Fruit fly (Drosophila melanogaster) whole organism, embryonic: ENCODE results near the gene Acp63F.

ENCODE experiments used
- Asciz ChIP-seq: fragments of 200-800 bp; sonication (Bioruptor generic); optimal IDR thresholded peaks from 2 replicates; lab custom pipeline; 2017; ENCODE audit warnings: missing biosample characterization, mild to moderate bottlenecking, missing genetic modification characterization, missing genetic modification reagents
- Bteb2 ChIP-seq: fragments of 200-800 bp; sonication (Bioruptor generic); optimal IDR thresholded peaks from 2 replicates; lab custom pipeline; 2016; ENCODE audit warnings: missing biosample characterization, missing genetic modification characterization
- CG10274 ChIP-seq: fragments of 200-800 bp; sonication (Bioruptor generic); optimal IDR thresholded peaks from 3 replicates; lab custom pipeline; 2017; ENCODE audit warnings: missing biosample characterization, mild to moderate bottlenecking, missing genetic modification characterization
- CG11398 ChIP-seq: fragments of 200-800 bp; sonication (Bioruptor generic); optimal IDR thresholded peaks from 2 replicates; lab custom pipeline; 2016; ENCODE audit warnings: missing biosample characterization, missing genetic modification characterization
- CG11560 ChIP-seq: fragments of 200-800 bp; sonication (Bioruptor generic); IDR thresholded peaks from 3 replicates; pipeline ENCODE4 v1.3.6; 2022; ENCODE audit warnings: missing biosample characterization, missing genetic modification characterization
- CG13296 ChIP-seq: fragments of 200-800 bp; sonication (Bioruptor generic); optimal IDR thresholded peaks from 3 replicates; lab custom pipeline; 2018; ENCODE audit warnings: missing biosample characterization, mild to moderate bottlenecking, missing genetic modification characterization
- CG14667 ChIP-seq: fragments of 200-800 bp; sonication (Bioruptor generic); IDR thresholded peaks from 2 replicates; pipeline ENCODE4 v1.3.6; 2022; ENCODE audit warnings: missing biosample characterization, missing genetic modification characterization
- CG14860 ChIP-seq: fragments of 200-800 bp; sonication (Bioruptor generic); IDR thresholded peaks from 3 replicates; pipeline ENCODE4 v1.3.6; 2022; ENCODE audit warnings: missing biosample characterization, missing genetic modification characterization; ENCODE audit not compliant: partially characterized antibody
- CG15696 ChIP-seq: fragments of 200-800 bp; sonication (Bioruptor generic); optimal IDR thresholded peaks from 2 replicates; lab custom pipeline; 2019; ENCODE audit warnings: missing biosample characterization, mild to moderate bottlenecking, missing genetic modification characterization, moderate library complexity
- CG31388 ChIP-seq: fragments of 200-800 bp; sonication (Bioruptor generic); optimal IDR thresholded peaks from 2 replicates; lab custom pipeline; 2016; ENCODE audit warnings: missing biosample characterization, missing genetic modification characterization
- CG3995 ChIP-seq: fragments of 200-800 bp; sonication (Bioruptor generic); optimal IDR thresholded peaks from 3 replicates; lab custom pipeline; 2016; ENCODE audit warnings: missing biosample characterization, missing genetic modification characterization
- CG5180 ChIP-seq: fragments of 200-800 bp; sonication (Bioruptor generic); optimal IDR thresholded peaks from 3 replicates; lab custom pipeline; 2017; ENCODE audit warnings: missing biosample characterization, missing genetic modification characterization, mild to moderate bottlenecking, moderate library complexity, missing genetic modification reagents
- CG6175 ChIP-seq: fragments of 200-800 bp; sonication (Bioruptor generic); IDR thresholded peaks from 3 replicates; pipeline ENCODE4 v1.3.6; 2022; ENCODE audit warnings: missing biosample characterization, missing genetic modification characterization
- CG6272 ChIP-seq: fragments of 200-800 bp; sonication (Bioruptor generic); IDR thresholded peaks from 2 replicates; pipeline ENCODE4 v1.3.6; 2022; ENCODE audit warnings: missing biosample characterization, missing genetic modification characterization
- CG6689 ChIP-seq: fragments of 200-800 bp; sonication (Bioruptor generic); IDR thresholded peaks from 2 replicates; pipeline ENCODE4 v1.3.6; 2022; ENCODE audit warnings: missing biosample characterization, missing genetic modification characterization
- CG8944 ChIP-seq: fragments of 200-800 bp; sonication (Bioruptor generic); optimal IDR thresholded peaks from 3 replicates; lab custom pipeline; 2016; ENCODE audit warnings: missing biosample characterization, missing genetic modification characterization
- CTCF ChIP-seq: fragments of 200-800 bp; sonication (Bioruptor generic); optimal IDR thresholded peaks from 2 replicates; lab custom pipeline; 2017; ENCODE audit warnings: missing biosample characterization, mild to moderate bottlenecking, missing genetic modification characterization, moderate library complexity
- CrebB ChIP-seq: fragments of 200-800 bp; sonication (Bioruptor generic); optimal IDR thresholded peaks from 3 replicates; lab custom pipeline; 2018; ENCODE audit warnings: missing biosample characterization, mild to moderate bottlenecking, missing genetic modification characterization
- Dp ChIP-seq: fragments of 200-800 bp; sonication (Bioruptor generic); optimal IDR thresholded peaks from 2 replicates; lab custom pipeline; 2018; ENCODE audit warnings: missing biosample characterization, mild to moderate bottlenecking, missing genetic modification characterization, moderate library complexity
- Fer2 ChIP-seq: fragments of 200-800 bp; sonication (Bioruptor generic); optimal IDR thresholded peaks from 2 replicates; lab custom pipeline; 2018; ENCODE audit warnings: missing biosample characterization, mild to moderate bottlenecking, missing genetic modification characterization, moderate library complexity
- HLH54F ChIP-seq: fragments of 200-800 bp; sonication (Bioruptor generic); optimal IDR thresholded peaks from 3 replicates; lab custom pipeline; 2016; ENCODE audit warnings: missing biosample characterization, missing genetic modification characterization
- HmgZ ChIP-seq: fragments of 200-800 bp; sonication (Bioruptor generic); optimal IDR thresholded peaks from 2 replicates; lab custom pipeline; 2018; ENCODE audit warnings: missing biosample characterization, mild to moderate bottlenecking, missing genetic modification characterization
- Hr51 ChIP-seq, 2 experiments: fragments of 200-800 bp; sonication (Bioruptor generic); optimal IDR thresholded peaks; 2 replicates in 1 of 2; 3 replicates in 1 of 2; lab custom pipeline; 2016 to 2018; ENCODE audit warnings: missing biosample characterization in 2 of 2, missing genetic modification characterization in 2 of 2, mild to moderate bottlenecking in 1 of 2, moderate library complexity in 1 of 2
- NK7.1 ChIP-seq: fragments of 200-800 bp; sonication (Bioruptor generic); optimal IDR thresholded peaks from 3 replicates; lab custom pipeline; 2016; ENCODE audit warnings: missing biosample characterization, missing genetic modification characterization
- Pdp1 ChIP-seq, 2 experiments: fragments of 200-800 bp; sonication (Bioruptor generic); optimal IDR thresholded peaks; 3 replicates each; lab custom pipeline; 2016; ENCODE audit warnings: missing biosample characterization in 2 of 2, missing genetic modification characterization in 2 of 2, mild to moderate bottlenecking in 1 of 2, moderate library complexity in 1 of 2
- Rx ChIP-seq: fragments of 200-800 bp; sonication (Bioruptor generic); IDR thresholded peaks from 2 replicates; pipeline ENCODE4 v1.3.6; 2022; ENCODE audit warnings: missing biosample characterization, missing genetic modification characterization
- Sin3A ChIP-seq: fragments of >200 bp; optimal IDR thresholded peaks from 2 replicates; lab custom pipeline; 2018
- Sox100B ChIP-seq: fragments of 200-800 bp; sonication (Bioruptor generic); optimal IDR thresholded peaks from 3 replicates; lab custom pipeline; 2018; ENCODE audit warnings: missing biosample characterization, mild to moderate bottlenecking, missing genetic modification characterization
- Usf ChIP-seq: fragments of 200-800 bp; sonication (Bioruptor generic); optimal IDR thresholded peaks from 2 replicates; lab custom pipeline; 2017; ENCODE audit warnings: missing genotype, missing biosample characterization, missing genetic modification characterization
- Xbp1 ChIP-seq: fragments of 200-800 bp; sonication (Bioruptor generic); optimal IDR thresholded peaks from 3 replicates; lab custom pipeline; 2016; ENCODE audit warnings: missing biosample characterization, mild to moderate bottlenecking, missing genetic modification characterization
- chinmo ChIP-seq: fragments of 200-800 bp; sonication (Bioruptor generic); IDR thresholded peaks from 4 replicates; pipeline ENCODE4 v1.3.6; 2022; ENCODE audit warnings: missing biosample characterization, missing genetic modification characterization; ENCODE audit not compliant: partially characterized antibody
- ci ChIP-seq: fragments of 200-800 bp; sonication (Bioruptor generic); IDR thresholded peaks from 3 replicates; pipeline ENCODE4 v1.3.6; 2022; ENCODE audit warnings: missing biosample characterization, missing genetic modification characterization
- disco-r ChIP-seq: fragments of 200-800 bp; sonication (Bioruptor generic); optimal IDR thresholded peaks from 2 replicates; lab custom pipeline; 2016; ENCODE audit warnings: missing biosample characterization, missing genetic modification characterization
- esg ChIP-seq: fragments of 200-800 bp; sonication (Bioruptor generic); conservative IDR thresholded peaks from 2 replicates; pipeline ENCODE4 v1.3.6; 2022; ENCODE audit warnings: missing biosample characterization, missing genetic modification characterization
- ewg ChIP-seq: fragments of 200-800 bp; sonication (Bioruptor generic); optimal IDR thresholded peaks from 3 replicates; lab custom pipeline; 2017; ENCODE audit warnings: mild to moderate bottlenecking, missing biosample characterization, missing genetic modification reagents, missing genetic modification characterization
- fru ChIP-seq: fragments of >200 bp; optimal IDR thresholded peaks from 2 replicates; lab custom pipeline; 2017
- gsb ChIP-seq: fragments of 200-800 bp; sonication (Bioruptor generic); IDR thresholded peaks from 2 replicates; pipeline ENCODE4 v1.3.6; 2022; ENCODE audit warnings: missing biosample characterization, missing genetic modification characterization
- h ChIP-seq: fragments of >200 bp; optimal IDR thresholded peaks from 2 replicates; lab custom pipeline; 2017
- her ChIP-seq: fragments of 200-800 bp; sonication (Bioruptor generic); optimal IDR thresholded peaks from 2 replicates; lab custom pipeline; 2016; ENCODE audit warnings: missing biosample characterization, missing genetic modification characterization
- lbe ChIP-seq: fragments of 200-800 bp; sonication (Bioruptor generic); optimal IDR thresholded peaks from 2 replicates; lab custom pipeline; 2016; ENCODE audit warnings: missing biosample characterization, mild to moderate bottlenecking, missing genetic modification characterization
- onecut ChIP-seq: fragments of 200-800 bp; sonication (Bioruptor generic); IDR thresholded peaks from 2 replicates; pipeline ENCODE4 v1.3.6; 2022; ENCODE audit warnings: missing biosample characterization, missing genetic modification characterization
- ranshi ChIP-seq: fragments of 200-800 bp; sonication (Bioruptor generic); IDR thresholded peaks from 2 replicates; pipeline ENCODE4 v1.3.6; 2022; ENCODE audit warnings: missing biosample characterization, missing genetic modification characterization
- sens ChIP-seq: fragments of 200-800 bp; sonication (Bioruptor generic); peaks from one replicate; lab custom pipeline; 2016; ENCODE audit warnings: missing biosample characterization, missing genetic modification characterization
- slbo ChIP-seq: fragments of 200-800 bp; sonication (Bioruptor generic); IDR thresholded peaks from 2 replicates; pipeline ENCODE4 v1.3.6; 2022; ENCODE audit warnings: missing biosample characterization, missing genetic modification characterization
- slp2 ChIP-seq: fragments of 200-800 bp; sonication (Bioruptor generic); optimal IDR thresholded peaks from 2 replicates; lab custom pipeline; 2016; ENCODE audit warnings: missing biosample characterization, missing genetic modification characterization
- unc-4 ChIP-seq: fragments of 200-800 bp; sonication (Bioruptor generic); IDR thresholded peaks from 2 replicates; pipeline ENCODE4 v1.3.6; 2022; ENCODE audit warnings: missing biosample characterization, missing genetic modification characterization; ENCODE audit not compliant: partially characterized antibody
- vfl ChIP-seq: fragments of 200-800 bp; sonication (Bioruptor generic); optimal IDR thresholded peaks from 2 replicates; lab custom pipeline; 2016; ENCODE audit warnings: missing biosample characterization, missing genetic modification characterization
- wor ChIP-seq: fragments of 200-800 bp; sonication (Bioruptor generic); IDR thresholded peaks from 2 replicates; pipeline ENCODE4 v1.3.6; 2022; ENCODE audit warnings: missing biosample characterization, missing genetic modification characterization
- yki ChIP-seq: fragments of >200 bp; optimal IDR thresholded peaks from 3 replicates; lab custom pipeline; 2018
- z ChIP-seq: fragments of 200-800 bp; sonication (Bioruptor generic); IDR thresholded peaks from 3 replicates; pipeline ENCODE4 v1.3.6; 2022; ENCODE audit warnings: missing biosample characterization, missing genetic modification characterization
- zen ChIP-seq: fragments of 200-800 bp; sonication (Bioruptor generic); optimal IDR thresholded peaks from 3 replicates; lab custom pipeline; 2018; ENCODE audit warnings: missing biosample characterization, mild to moderate bottlenecking, missing genetic modification characterization, moderate library complexity
- zfh2 ChIP-seq: fragments of 200-800 bp; sonication (Bioruptor generic); optimal IDR thresholded peaks from 2 replicates; lab custom pipeline; 2016; ENCODE audit warnings: missing biosample characterization, missing genetic modification characterization

Gene Acp63F

dm6 chr3L:3824790-3825484 lies 8.8 kb upstream of the Acp63F start, which contains the start of gene Rdh (continued):
- TF ChIP-seq fru (lab: Kevin White, UChicago) (no peak), onecut (GFP tag; lab: Robert Waterston, UW) (peak; percentile 59), Pdp1 (GFP tag; optimal IDR thresholded peaks at IDR 0.05; lab: Kevin White, UChicago) (peak; percentile 35 to 56), CG11398 (GFP tag; lab: Kevin White, UChicago) (no peak), sens (peak; percentile 94), CG6272 (no peak), esg (peak; percentile 49; the same call in 1 of the 2 replicates), CG10274 (GFP tag; lab: Kevin White, UChicago) (peak; percentile 50), CG5180 (peak; percentile 73), CG14860 (GFP tag; lab: Robert Waterston, UW) (no peak), HmgZ (tag; lab: Kevin White, UChicago) (peak; percentile 32), HLH54F (GFP tag; lab: Kevin White, UChicago) (peak; percentile 34), unc-4 (no peak), NK7.1 (GFP tag; lab: Kevin White, UChicago) (no peak), Xbp1 (GFP tag; lab: Kevin White, UChicago) (peak; percentile 80), chinmo (GFP tag; lab: Robert Waterston, UW) (peak; percentile 67; the same call in 1 of the 4 replicates), ci (GFP tag; lab: Robert Waterston, UW) (no peak; the same call in 2 of the 3 replicates), CG6175 (GFP tag; lab: Robert Waterston, UW) (no peak), gsb (GFP tag; lab: Robert Waterston, UW) (no peak), CG6689 (GFP tag; lab: Robert Waterston, UW) (peak; percentile 63; the same call in 1 of the 2 replicates), CTCF (GFP tag; lab: Kevin White, UChicago) (peak; percentile 23), CG31388 (GFP tag; lab: Kevin White, UChicago) (peak; percentile 53), Rx (GFP tag; lab: Robert Waterston, UW) (no peak), CG15696 (tag; lab: Kevin White, UChicago) (peak; percentile 75), h (lab: Kevin White, UChicago) (no peak), lbe (GFP tag; lab: Kevin White, UChicago) (no peak), CrebB (tag; lab: Kevin White, UChicago) (peak; percentile 61), zen (peak; percentile 61), CG13296 (peak; percentile 81), slp2 (GFP tag; lab: Kevin White, UChicago) (no peak), vfl (GFP tag; lab: Kevin White, UChicago) (peak; percentile 22), slbo (peak; percentile 71), Fer2 (peak; percentile 75), Hr51 (GFP tag; optimal IDR thresholded peaks at IDR 0.05; lab: Kevin White, UChicago) (peak; percentile 56 to 86), z (GFP tag; lab: Robert Waterston, UW) (no peak), Sin3A (lab: Kevin White, UChicago) (no peak), Usf (GFP tag; lab: Kevin White, UChicago) (peak; percentile 27), her (GFP tag; lab: Kevin White, UChicago) (no peak), yki (lab: Kevin White, UChicago) (no peak), Asciz (GFP tag; lab: Kevin White, UChicago) (peak; percentile 65), ranshi (GFP tag; lab: Robert Waterston, UW) (peak; percentile 71), Dp (GFP tag; lab: Kevin White, UChicago) (no peak), wor (peak; percentile 45), disco-r (no peak), CG11560 (tag; lab: Robert Waterston, UW) (peak; percentile 57; the same call in 1 of the 3 replicates), CG8944 (GFP tag; lab: Kevin White, UChicago) (no peak), CG14667 (GFP tag; lab: Robert Waterston, UW) (peak; percentile 45; the same call in 1 of the 2 replicates), zfh2 (GFP tag; lab: Kevin White, UChicago) (no peak), CG3995 (peak; percentile 17), ewg (GFP tag; lab: Kevin White, UChicago) (peak; percentile 39), Sox100B (GFP tag; lab: Kevin White, UChicago) (peak; percentile 84), Bteb2 (GFP tag; lab: Kevin White, UChicago) (peak; percentile 19)
